Fruit fly (Drosophila melanogaster) whole organism, prepupa: ENCODE measurements around the gene be.

Source experiments
- Blimp-1 ChIP-seq: fragments of 200-800 bp; sonication (Bioruptor generic); optimal IDR thresholded peaks from 3 replicates; lab custom pipeline; 2017; ENCODE audit warnings: missing biosample characterization, missing genetic modification characterization, mild to moderate bottlenecking, moderate library complexity, missing genetic modification reagents
- CG10631 ChIP-seq: fragments of 200-800 bp; sonication (Bioruptor generic); optimal IDR thresholded peaks from 2 replicates; lab custom pipeline; 2016; ENCODE audit warnings: missing biosample characterization, missing genetic modification characterization
- CG10669 ChIP-seq: fragments of 200-800 bp; sonication (Bioruptor generic); optimal IDR thresholded peaks from 3 replicates; lab custom pipeline; 2018; ENCODE audit warnings: missing biosample characterization, mild to moderate bottlenecking, missing genetic modification characterization, moderate library complexity
- CG11294 ChIP-seq: fragments of 200-800 bp; sonication (Bioruptor generic); IDR thresholded peaks from 2 replicates; pipeline ENCODE4 v1.3.6; 2022; ENCODE audit warnings: missing biosample characterization, missing genetic modification characterization
- CG11762 ChIP-seq: fragments of 200-800 bp; sonication (Bioruptor generic); optimal IDR thresholded peaks from 3 replicates; lab custom pipeline; 2016; ENCODE audit warnings: missing biosample characterization, missing genetic modification characterization; ENCODE audit not compliant: insufficient read depth
- CG16779 ChIP-seq: fragments of 200-800 bp; sonication (Bioruptor generic); optimal IDR thresholded peaks from 3 replicates; lab custom pipeline; 2017; ENCODE audit warnings: missing biosample characterization, mild to moderate bottlenecking, missing genetic modification characterization
- CG3032 ChIP-seq: fragments of 200-800 bp; optimal IDR thresholded peaks from 2 replicates; lab custom pipeline; 2019; ENCODE audit warnings: missing biosample characterization, mild to moderate bottlenecking, missing genetic modification characterization, moderate library complexity
- CG31627 ChIP-seq: fragments of 200-800 bp; sonication (Bioruptor generic); optimal IDR thresholded peaks from 3 replicates; lab custom pipeline; 2016; ENCODE audit warnings: missing biosample characterization, missing genetic modification characterization
- CG32006 ChIP-seq: fragments of 200-800 bp; sonication (Bioruptor generic); optimal IDR thresholded peaks from 3 replicates; lab custom pipeline; 2017; ENCODE audit warnings: missing biosample characterization, mild to moderate bottlenecking, missing genetic modification characterization
- CG3919 ChIP-seq: fragments of 200-800 bp; sonication (Bioruptor generic); optimal IDR thresholded peaks from 3 replicates; lab custom pipeline; 2016; ENCODE audit warnings: missing biosample characterization, missing genetic modification characterization
- CG6163 ChIP-seq: fragments of 200-800 bp; sonication (Bioruptor generic); IDR thresholded peaks from 3 replicates; pipeline ENCODE4 v1.3.6; 2022; ENCODE audit warnings: missing biosample characterization, missing genetic modification characterization
- CG6276 ChIP-seq: fragments of 200-800 bp; sonication (Bioruptor generic); optimal IDR thresholded peaks from 2 replicates; lab custom pipeline; 2017; ENCODE audit warnings: missing biosample characterization, mild to moderate bottlenecking, missing genetic modification characterization
- CG6792 ChIP-seq: fragments of 200-800 bp; sonication (Bioruptor generic); optimal IDR thresholded peaks from 3 replicates; lab custom pipeline; 2016; ENCODE audit warnings: missing biosample characterization, missing genetic modification characterization
- CG6808 ChIP-seq: fragments of 200-800 bp; sonication (Bioruptor generic); optimal IDR thresholded peaks from 3 replicates; lab custom pipeline; 2017; ENCODE audit warnings: missing biosample characterization, missing genetic modification characterization, mild to moderate bottlenecking, moderate library complexity, missing genetic modification reagents
- CG6854 ChIP-seq: fragments of 200-800 bp; sonication (Bioruptor generic); optimal IDR thresholded peaks from 2 replicates; lab custom pipeline; 2017; ENCODE audit warnings: missing biosample characterization, mild to moderate bottlenecking, missing genetic modification characterization
- CG8632 ChIP-seq: fragments of 200-800 bp; sonication (Bioruptor generic); optimal IDR thresholded peaks from 3 replicates; lab custom pipeline; 2016; ENCODE audit warnings: missing biosample characterization, missing genetic modification characterization
- CG9139 ChIP-seq: fragments of 200-800 bp; sonication (Bioruptor generic); optimal IDR thresholded peaks from 3 replicates; lab custom pipeline; 2017; ENCODE audit warnings: missing biosample characterization, mild to moderate bottlenecking, missing genetic modification characterization
- Eip75B ChIP-seq: fragments of 200-800 bp; sonication (Bioruptor generic); optimal IDR thresholded peaks from 3 replicates; lab custom pipeline; 2016; ENCODE audit warnings: missing biosample characterization, missing genetic modification characterization
- Ets21C ChIP-seq: fragments of 200-800 bp; sonication (Bioruptor generic); optimal IDR thresholded peaks from 3 replicates; lab custom pipeline; 2016; ENCODE audit warnings: missing biosample characterization, missing genetic modification characterization
- Ets96B ChIP-seq: fragments of 200-800 bp; optimal IDR thresholded peaks from 2 replicates; lab custom pipeline; 2019; ENCODE audit warnings: missing biosample characterization, mild to moderate bottlenecking, missing genetic modification characterization, moderate library complexity
- Gug ChIP-seq: fragments of 200-800 bp; sonication (Bioruptor generic); IDR thresholded peaks from 2 replicates; pipeline ENCODE4 v1.3.6; 2022; ENCODE audit warnings: missing biosample characterization, missing genetic modification characterization
- Hr39 ChIP-seq: fragments of 200-800 bp; sonication (Bioruptor generic); optimal IDR thresholded peaks from 2 replicates; lab custom pipeline; 2016; ENCODE audit warnings: missing biosample characterization, missing genetic modification characterization
- Hr4 ChIP-seq: fragments of 200-800 bp; sonication (Bioruptor generic); optimal IDR thresholded peaks from 3 replicates; lab custom pipeline; 2016; ENCODE audit warnings: missing biosample characterization, missing genetic modification characterization
- Lpt ChIP-seq: fragments of 200-800 bp; sonication (Bioruptor generic); optimal IDR thresholded peaks from 3 replicates; lab custom pipeline; 2016; ENCODE audit warnings: missing biosample characterization, missing genetic modification characterization
- Met ChIP-seq: fragments of 200-800 bp; sonication (Bioruptor generic); optimal IDR thresholded peaks from 3 replicates; lab custom pipeline; 2016; ENCODE audit warnings: missing biosample characterization, missing genetic modification characterization
- OdsH ChIP-seq: fragments of 200-800 bp; sonication (Bioruptor generic); optimal IDR thresholded peaks from 3 replicates; lab custom pipeline; 2016; ENCODE audit warnings: missing biosample characterization, missing genetic modification characterization
- Smox ChIP-seq: fragments of 200-800 bp; sonication (Bioruptor generic); optimal IDR thresholded peaks from 3 replicates; lab custom pipeline; 2016; ENCODE audit warnings: missing biosample characterization, missing genetic modification characterization
- Sox102F ChIP-seq: fragments of 200-800 bp; sonication (Bioruptor generic); optimal IDR thresholded peaks from 2 replicates; lab custom pipeline; 2016; ENCODE audit warnings: missing biosample characterization, mild to moderate bottlenecking, missing genetic modification characterization
- Sox14 ChIP-seq: fragments of 200-800 bp; sonication (Bioruptor generic); optimal IDR thresholded peaks from 3 replicates; lab custom pipeline; 2016; ENCODE audit warnings: missing biosample characterization, missing genetic modification characterization
- Sox15 ChIP-seq: fragments of 200-800 bp; sonication (Bioruptor generic); optimal IDR thresholded peaks from 3 replicates; lab custom pipeline; 2016; ENCODE audit warnings: missing biosample characterization, missing genetic modification characterization
- achi ChIP-seq: fragments of 200-800 bp; sonication (Bioruptor generic); optimal IDR thresholded peaks from 3 replicates; lab custom pipeline; 2016; ENCODE audit warnings: missing biosample characterization, missing genetic modification characterization
- acj6 ChIP-seq: fragments of 200-800 bp; sonication (Bioruptor generic); optimal IDR thresholded peaks from 3 replicates; lab custom pipeline; 2016; ENCODE audit warnings: missing biosample characterization, missing genetic modification characterization
- dac ChIP-seq: fragments of 200-800 bp; sonication (Bioruptor generic); optimal IDR thresholded peaks from 2 replicates; lab custom pipeline; 2017; ENCODE audit warnings: missing biosample characterization, mild to moderate bottlenecking, missing genetic modification characterization
- dsx ChIP-seq: fragments of 200-800 bp; optimal IDR thresholded peaks from 3 replicates; lab custom pipeline; 2019; ENCODE audit warnings: missing biosample characterization, mild to moderate bottlenecking, missing genetic modification characterization, moderate library complexity; ENCODE audit not compliant: poor library complexity, severe bottlenecking
- eg ChIP-seq: fragments of 200-800 bp; sonication (Bioruptor generic); IDR thresholded peaks from 3 replicates; pipeline ENCODE4 v1.3.6; 2022; ENCODE audit warnings: missing biosample characterization, missing genetic modification characterization
- esn ChIP-seq: fragments of 200-800 bp; sonication (Bioruptor generic); optimal IDR thresholded peaks from 2 replicates; lab custom pipeline; 2016; ENCODE audit warnings: missing biosample characterization, mild to moderate bottlenecking, missing genetic modification characterization, moderate library complexity
- fd59A ChIP-seq: fragments of 200-800 bp; sonication (Bioruptor generic); optimal IDR thresholded peaks from 2 replicates; lab custom pipeline; 2017; ENCODE audit warnings: missing biosample characterization, mild to moderate bottlenecking, missing genetic modification characterization, missing genetic modification reagents
- fkh ChIP-seq: fragments of 200-800 bp; sonication (Bioruptor generic); optimal IDR thresholded peaks from 3 replicates; lab custom pipeline; 2017; ENCODE audit warnings: missing biosample characterization, mild to moderate bottlenecking, missing genetic modification characterization, moderate library complexity
- lz ChIP-seq: fragments of 200-800 bp; sonication (Bioruptor generic); optimal IDR thresholded peaks from 3 replicates; lab custom pipeline; 2016; ENCODE audit warnings: missing biosample characterization, missing genetic modification characterization
- net ChIP-seq: fragments of 200-800 bp; sonication (Bioruptor generic); optimal IDR thresholded peaks from 3 replicates; lab custom pipeline; 2016; ENCODE audit warnings: missing biosample characterization, missing genetic modification characterization
- pdm3 ChIP-seq: fragments of 200-800 bp; sonication (Bioruptor generic); optimal IDR thresholded peaks from 3 replicates; lab custom pipeline; 2016; ENCODE audit warnings: missing biosample characterization, missing genetic modification characterization
- salr ChIP-seq, 2 experiments: fragments of 200-800 bp; sonication (Bioruptor generic); optimal IDR thresholded peaks; 3 replicates each; lab custom pipeline; 2016 to 2018; ENCODE audit warnings: missing biosample characterization in 2 of 2, missing genetic modification characterization in 2 of 2, mild to moderate bottlenecking in 1 of 2
- spab ChIP-seq: fragments of 200-800 bp; sonication (Bioruptor generic); optimal IDR thresholded peaks from 2 replicates; lab custom pipeline; 2017; ENCODE audit warnings: missing biosample characterization, mild to moderate bottlenecking, missing genetic modification characterization, missing genetic modification reagents
- ss ChIP-seq, 2 experiments: fragments of 200-800 bp; sonication (Bioruptor generic); optimal IDR thresholded peaks; 2 replicates in 1 of 2; 3 replicates in 1 of 2; lab custom pipeline; 2017 to 2018; ENCODE audit warnings: mild to moderate bottlenecking in 2 of 2, missing biosample characterization in 2 of 2, missing genetic modification characterization in 2 of 2, moderate library complexity in 1 of 2
- svp ChIP-seq: fragments of 200-800 bp; sonication (Bioruptor generic); peaks from one replicate; lab custom pipeline; 2016; ENCODE audit warnings: missing biosample characterization, missing genetic modification characterization
- topi ChIP-seq: fragments of 200-800 bp; sonication (Bioruptor generic); optimal IDR thresholded peaks from 3 replicates; lab custom pipeline; 2016; ENCODE audit warnings: missing biosample characterization, missing genetic modification characterization
- vri ChIP-seq: fragments of 200-800 bp; sonication (Bioruptor generic); optimal IDR thresholded peaks from 3 replicates; lab custom pipeline; 2016; ENCODE audit warnings: missing biosample characterization, mild to moderate bottlenecking, missing genetic modification characterization

The be gene

dm6 chrX:15070811-15071479 lies 46.7 kb downstream of the be start (continued):
- TF ChIP-seq dac (GFP tag; lab: Kevin White, UChicago) (no peak), Hr4 (GFP tag; lab: Kevin White, UChicago) (no peak), Lpt (GFP tag; lab: Kevin White, UChicago) (no peak), achi (GFP tag; lab: Kevin White, UChicago) (peak; percentile 29), Met (peak; percentile 62), esn (peak; percentile 19), spab (GFP tag; lab: Kevin White, UChicago) (no peak), CG9139 (GFP tag; lab: Kevin White, UChicago) (peak; percentile 61), net (no peak), CG6276 (GFP tag; lab: Kevin White, UChicago) (peak; percentile 37), Blimp-1 (peak; percentile 74), topi (GFP tag; lab: Kevin White, UChicago) (peak; percentile 39), vri (GFP tag; lab: Kevin White, UChicago) (peak; percentile 76), ss (GFP tag; optimal IDR thresholded peaks at IDR 0.05; lab: Kevin White, UChicago) (peak; percentile 44 to 61), Gug (GFP tag; lab: Robert Waterston, UW) (no peak), CG16779 (tag; lab: Kevin White, UChicago) (no peak), Eip75B (GFP tag; lab: Kevin White, UChicago) (peak; percentile 6), dsx (GFP tag; lab: Kevin White, UChicago) (peak; percentile 23), CG3919 (peak; percentile 32), Ets96B (peak; percentile 17), pdm3 (GFP tag; lab: Kevin White, UChicago) (no peak), CG6163 (GFP tag; lab: Robert Waterston, UW) (no peak), CG10669 (GFP tag; lab: Kevin White, UChicago) (peak; percentile 55), OdsH (GFP tag; lab: Kevin White, UChicago) (no peak), CG10631 (GFP tag; lab: Kevin White, UChicago) (no peak), CG6854 (peak; percentile 29), Sox14 (GFP tag; lab: Kevin White, UChicago) (no peak), CG8632 (GFP tag; lab: Kevin White, UChicago) (no peak), CG6792 (GFP tag; lab: Kevin White, UChicago) (peak; percentile 17), Sox102F (peak; percentile 39), Sox15 (GFP tag; lab: Kevin White, UChicago) (no peak), fkh (GFP tag; lab: Kevin White, UChicago) (no peak), CG31627 (GFP tag; lab: Kevin White, UChicago) (peak; percentile 21), eg (peak; percentile 29; the same call in 2 of the 3 replicates), acj6 (GFP tag; lab: Kevin White, UChicago) (no peak), Ets21C (no peak)

dm6 chrX:15074646-15075351 lies 50.6 kb downstream of the be start:
- peak; percentile 90 for TF ChIP-seq CG3919
- TF ChIP-seq svp (GFP tag; lab: Kevin White, UChicago) = peak; percentile 93
- peak; percentile 81 for TF ChIP-seq CG10669 (GFP tag; lab: Kevin White, UChicago)
- TF ChIP-seq fd59A (GFP tag; lab: Kevin White, UChicago) = peak; percentile 78
- peak; percentile 85 for TF ChIP-seq lz (GFP tag; lab: Kevin White, UChicago)
- TF ChIP-seq Hr39 (GFP tag; lab: Kevin White, UChicago) = peak; percentile 79
- peak; percentile 86 for TF ChIP-seq CG6163 (GFP tag; lab: Robert Waterston, UW)
- TF ChIP-seq CG11294 (GFP tag; lab: Robert Waterston, UW) = peak; percentile 81
- peak; percentile 60 for TF ChIP-seq Sox15 (GFP tag; lab: Kevin White, UChicago)
- peak; percentile 74 for TF ChIP-seq CG11762 (GFP tag; lab: Kevin White, UChicago)
- peak; percentile 90 for TF ChIP-seq CG6808 (GFP tag; lab: Kevin White, UChicago)
- TF ChIP-seq CG3032 (tag; lab: Kevin White, UChicago) = peak; percentile 82
- peak; percentile 47 for TF ChIP-seq Blimp-1
- peak; percentile 80 for TF ChIP-seq esn
- TF ChIP-seq CG32006 = peak; percentile 92
- peak; percentile 68 to 87 for TF ChIP-seq salr (GFP tag; optimal IDR thresholded peaks at IDR 0.05; lab: Kevin White, UChicago)
- TF ChIP-seq dac (GFP tag; lab: Kevin White, UChicago) = peak; percentile 87
- TF ChIP-seq CG16779 (tag; lab: Kevin White, UChicago) = peak; percentile 85
- peak; percentile 79 for TF ChIP-seq CG31627 (GFP tag; lab: Kevin White, UChicago)
- TF ChIP-seq Gug (GFP tag; lab: Robert Waterston, UW) = peak; percentile 83
- peak; percentile 74 for TF ChIP-seq Smox
- peak; percentile 81 for TF ChIP-seq topi (GFP tag; lab: Kevin White, UChicago)
